Fruit fly (Drosophila melanogaster) whole organism, embryonic: ENCODE data around the gene Rnmt.

Source experiments
- CG11695 ChIP-seq: fragments of 200-800 bp; sonication (Bioruptor generic); IDR thresholded peaks from 3 replicates; pipeline ENCODE4 v1.3.6; 2022; ENCODE audit warnings: missing biosample characterization, missing genetic modification characterization
- CG16863 ChIP-seq: fragments of 200-800 bp; sonication (Bioruptor generic); optimal IDR thresholded peaks from 3 replicates; lab custom pipeline; 2016; ENCODE audit warnings: missing biosample characterization, missing genetic modification characterization
- CG6791 ChIP-seq: fragments of 200-800 bp; sonication (Bioruptor generic); IDR thresholded peaks from 3 replicates; pipeline ENCODE4 v1.3.6; 2022; ENCODE audit warnings: missing biosample characterization, missing genetic modification characterization; ENCODE audit not compliant: partially characterized antibody
- CG9727 ChIP-seq: fragments of 200-800 bp; sonication (Bioruptor generic); optimal IDR thresholded peaks from 3 replicates; lab custom pipeline; 2017; ENCODE audit warnings: missing biosample characterization, mild to moderate bottlenecking, missing genetic modification characterization
- NC2α ChIP-seq: fragments of 200-800 bp; sonication (Bioruptor generic); optimal IDR thresholded peaks from 2 replicates; lab custom pipeline; 2016; ENCODE audit warnings: missing biosample characterization, missing genetic modification characterization
- Poxn ChIP-seq: fragments of 200-800 bp; sonication (Bioruptor generic); IDR thresholded peaks from 2 replicates; pipeline ENCODE4 v1.3.6; 2022; ENCODE audit warnings: missing biosample characterization, missing genetic modification characterization
- bcd ChIP-seq: fragments of 200-800 bp; sonication (Bioruptor generic); optimal IDR thresholded peaks from 2 replicates; lab custom pipeline; 2017; ENCODE audit warnings: missing biosample characterization, mild to moderate bottlenecking, missing genetic modification characterization
- caup ChIP-seq: fragments of 200-800 bp; sonication (Bioruptor generic); optimal IDR thresholded peaks from 3 replicates; lab custom pipeline; 2017; ENCODE audit warnings: missing biosample characterization, mild to moderate bottlenecking, missing genetic modification characterization, moderate library complexity; ENCODE audit not compliant: severe bottlenecking
- pan ChIP-seq, 4 experiments: fragments of >200 bp in 3 of 4; fragments of 200-800 bp in 1 of 4; sonication (Bioruptor generic) in 1 of 4; optimal IDR thresholded peaks in 3 of 4; IDR thresholded peaks in 1 of 4; 2 replicates each; pipeline versions ENCODE4 v1.3.6 to Lab custom; 2017 to 2022; ENCODE audit warnings: missing biosample characterization in 2 of 4, missing genetic modification characterization in 2 of 4, mixed read lengths in 1 of 4
- repo ChIP-seq: fragments of 200-800 bp; sonication (Bioruptor generic); optimal IDR thresholded peaks from 2 replicates; lab custom pipeline; 2016; ENCODE audit warnings: missing biosample characterization, missing genetic modification characterization

- no peak for TF ChIP-seq NC2α
- no peak for TF ChIP-seq bcd (GFP tag; lab: Kevin White, UChicago)
- TF ChIP-seq caup (GFP tag; lab: Kevin White, UChicago) = no peak
- no peak for TF ChIP-seq CG9727 (GFP tag; lab: Kevin White, UChicago)
- TF ChIP-seq CG6791 = no peak
- TF ChIP-seq repo (GFP tag; lab: Kevin White, UChicago) = no peak
- no peak for TF ChIP-seq CG16863 (GFP tag; lab: Kevin White, UChicago)
- peak; percentile 74 for TF ChIP-seq CG11695 (GFP tag; lab: Robert Waterston, UW)
- no peak for TF ChIP-seq Poxn (GFP tag; lab: Robert Waterston, UW)
- TF ChIP-seq pan (optimal IDR thresholded peaks at IDR 0.05; lab: Kevin White, UChicago) = no peak
- TF ChIP-seq pan (GFP tag; optimal IDR thresholded peaks at IDR 0.05 in 1 of 2, IDR thresholded peaks at IDR 0.05 in 1 of 2) = peak in 1 of 2 experiments; percentile 53
These were observed 7.9 kb upstream of the Rnmt start for dm6 chr2L:15001847-15002246.
